Fruit fly (Drosophila melanogaster) whole organism, adult: ENCODE measurements around the gene CG14053.
A peak's percentile ranks its signal among the peaks of the same experiment; 100 is the strongest.

Experiments used
- CG14711 ChIP-seq: fragments of 200-800 bp; sonication (Bioruptor generic); optimal IDR thresholded peaks from 2 replicates; lab custom pipeline; 2018; ENCODE audit warnings: missing biosample characterization, mild to moderate bottlenecking, missing genetic modification characterization, moderate library complexity
- CG5204 ChIP-seq: fragments of 200-800 bp; sonication (Bioruptor generic); optimal IDR thresholded peaks from 2 replicates; lab custom pipeline; 2016; ENCODE audit warnings: missing biosample characterization, missing genetic modification characterization
- Mnt ChIP-seq: fragments of 200-800 bp; sonication (Bioruptor generic); optimal IDR thresholded peaks from 2 replicates; lab custom pipeline; 2016; ENCODE audit warnings: missing biosample characterization, mild to moderate bottlenecking, missing genetic modification characterization
- cic ChIP-seq: fragments of 200-800 bp; sonication (Bioruptor generic); optimal IDR thresholded peaks from 2 replicates; lab custom pipeline; 2017; ENCODE audit warnings: missing biosample characterization, mild to moderate bottlenecking, missing genetic modification characterization, moderate library complexity
- cnc ChIP-seq, 2 experiments: fragments of >200 bp; optimal IDR thresholded peaks; 2 replicates each; lab custom pipeline; 2017
- kay ChIP-seq: fragments of 200-800 bp; sonication (Bioruptor generic); peaks from one replicate; lab custom pipeline; 2016; ENCODE audit warnings: missing biosample characterization, missing genetic modification characterization, borderline replicate concordance
- tj ChIP-seq: fragments of 200-800 bp; sonication (Bioruptor generic); optimal IDR thresholded peaks from 3 replicates; lab custom pipeline; 2017; ENCODE audit warnings: missing biosample characterization, mild to moderate bottlenecking, missing genetic modification characterization, moderate library complexity

- TF ChIP-seq kay (no peak), Mnt (no peak), CG14711 (no peak), tj (GFP tag; lab: Kevin White, UChicago) (peak; percentile 24), cnc (optimal IDR thresholded peaks at IDR 0.05; lab: Kevin White, UChicago) (peak; percentile 75 to 93), cic (no peak), CG5204 (GFP tag; lab: Kevin White, UChicago) (no peak)
Observed at dm6 chrX:2175956-2176469, 17.7 kb downstream of the CG14053 start, which contains the start of gene Cyp4d2.
